Fruit fly (Drosophila melanogaster): Measurements from ENCODE around the gene toc.

Gene toc

dm6 chr2L:3041918-3042615 is 102.5 kb downstream of the toc start, which contains the start of gene CG17261 (continued):
- TF ChIP-seq pfk (GFP tag; optimal IDR thresholded peaks at IDR 0.05) (no peak), repo (GFP tag; optimal IDR thresholded peaks at IDR 0.05) (no peak), CG14441 (GFP tag; IDR thresholded peaks at IDR 0.05) (no peak), GATAe (GFP tag; conservative IDR thresholded peaks at IDR 0.05) (no peak), Ssrp (tag; optimal IDR thresholded peaks at IDR 0.05) (no peak), emc (GFP tag; optimal IDR thresholded peaks at IDR 0.05) (peak; percentile 4), ci (GFP tag; IDR thresholded peaks at IDR 0.05) (no peak), Kr (GFP tag; optimal IDR thresholded peaks at IDR 0.05) (no peak), ind (GFP tag; optimal IDR thresholded peaks at IDR 0.05) (peak; percentile 42), az2 (GFP tag; optimal IDR thresholded peaks at IDR 0.05) (peak; percentile 33), mam (GFP tag; optimal IDR thresholded peaks at IDR 0.05) (peak; percentile 59), shn (GFP tag; optimal IDR thresholded peaks at IDR 0.05) (peak; percentile 23), CG11398 (GFP tag; optimal IDR thresholded peaks at IDR 0.05) (no peak), br (optimal IDR thresholded peaks at IDR 0.05) (no peak), Scr (GFP tag; IDR thresholded peaks at IDR 0.05; ENCODE audit: partially characterized antibody) (no peak), ab (GFP tag; optimal IDR thresholded peaks at IDR 0.05) (no peak), HmgD (GFP tag; optimal IDR thresholded peaks at IDR 0.05) (peak; percentile 4), Hr3 (GFP tag; optimal IDR thresholded peaks at IDR 0.05) (peak; percentile 10), CG9727 (GFP tag; optimal IDR thresholded peaks at IDR 0.05) (peak; percentile 55), Hmx (GFP tag; optimal IDR thresholded peaks at IDR 0.05) (no peak), B-H2 (GFP tag; optimal IDR thresholded peaks at IDR 0.05) (no peak), odd (GFP tag; optimal IDR thresholded peaks at IDR 0.05) (no peak), fd96Cb (tag; optimal IDR thresholded peaks at IDR 0.05) (no peak), CG9932 (GFP tag; IDR thresholded peaks at IDR 0.05) (peak; percentile 63), ato (GFP tag; IDR thresholded peaks at IDR 0.05; ENCODE audit: partially characterized antibody) (no peak), tll (GFP tag; optimal IDR thresholded peaks at IDR 0.05) (no peak), CkIIα-i1 (GFP tag; IDR thresholded peaks at IDR 0.05) (no peak), CG17829 (tag; optimal IDR thresholded peaks at IDR 0.05) (no peak), CG4282 (GFP tag; optimal IDR thresholded peaks at IDR 0.05) (no peak), Usf (GFP tag; optimal IDR thresholded peaks at IDR 0.05) (no peak), Lhr (GFP tag; optimal IDR thresholded peaks at IDR 0.05) (no peak), E2f2 (GFP tag; IDR thresholded peaks at IDR 0.05) (no peak; the same call in 1 of the 2 replicates), ems (GFP tag; optimal IDR thresholded peaks at IDR 0.05) (peak; percentile 23), her (GFP tag; optimal IDR thresholded peaks at IDR 0.05) (peak; percentile 58), zen (tag; optimal IDR thresholded peaks at IDR 0.05) (no peak), dan (GFP tag; IDR thresholded peaks at IDR 0.05) (no peak), Optix (GFP tag; IDR thresholded peaks at IDR 0.05) (no peak), CG9797 (GFP tag; optimal IDR thresholded peaks at IDR 0.05) (no peak), slbo (GFP tag; IDR thresholded peaks at IDR 0.05) (peak; percentile 70), Poxn (GFP tag; IDR thresholded peaks at IDR 0.05) (no peak), pum (GFP tag; optimal IDR thresholded peaks at IDR 0.05) (no peak), Gsc (GFP tag; IDR thresholded peaks at IDR 0.05) (no peak), CG14667 (GFP tag; IDR thresholded peaks at IDR 0.05) (no peak), sna (GFP tag; IDR thresholded peaks at IDR 0.05; ENCODE audit: partially characterized antibody) (no peak), Rx (GFP tag; IDR thresholded peaks at IDR 0.05) (no peak), h (optimal IDR thresholded peaks at IDR 0.05) (no peak), tup (GFP tag; optimal IDR thresholded peaks at IDR 0.05) (no peak), CG1792 (GFP tag; optimal IDR thresholded peaks at IDR 0.05) (no peak), onecut (GFP tag; IDR thresholded peaks at IDR 0.05) (no peak), Myb (GFP tag; optimal IDR thresholded peaks at IDR 0.05) (peak; percentile 31), kni (GFP tag; optimal IDR thresholded peaks at IDR 0.05) (no peak), pros (GFP tag; optimal IDR thresholded peaks at IDR 0.05) (no peak)
